Fruit fly (Drosophila melanogaster): Measurements from ENCODE around the gene CG7382.

The CG7382 gene

dm6 chr2L:5496468-5497093 is 23.1 kb downstream of the CG7382 start (continued):
- TF ChIP-seq Kr (GFP tag; optimal IDR thresholded peaks at IDR 0.05) (no peak), cad (GFP tag; optimal IDR thresholded peaks at IDR 0.05) (no peak), Hand (GFP tag; optimal IDR thresholded peaks at IDR 0.05) (no peak), run (tag; optimal IDR thresholded peaks at IDR 0.05) (no peak), CG17829 (tag; optimal IDR thresholded peaks at IDR 0.05) (peak; percentile 70), CG31365 (tag; optimal IDR thresholded peaks at IDR 0.05) (no peak), CG9609 (GFP tag; optimal IDR thresholded peaks at IDR 0.05) (no peak), repo (GFP tag; optimal IDR thresholded peaks at IDR 0.05) (peak; percentile 3), CG11560 (tag; IDR thresholded peaks at IDR 0.05) (no peak), vnd (GFP tag; IDR thresholded peaks at IDR 0.05; ENCODE audit: partially characterized antibody) (no peak), sd (tag; optimal IDR thresholded peaks at IDR 0.05) (peak; percentile 16), gce (GFP tag; IDR thresholded peaks at IDR 0.05) (no peak), CG14050 (GFP tag; IDR thresholded peaks at IDR 0.05) (no peak), odd (GFP tag; optimal IDR thresholded peaks at IDR 0.05) (peak; percentile 1), Optix (GFP tag; IDR thresholded peaks at IDR 0.05) (peak; percentile 45; the same call in 1 of the 3 replicates), CG6854 (GFP tag; optimal IDR thresholded peaks at IDR 0.05) (no peak), pum (GFP tag; optimal IDR thresholded peaks at IDR 0.05) (peak; percentile 29), row (GFP tag; IDR thresholded peaks at IDR 0.05) (peak; percentile 68), CG12104 (GFP tag; optimal IDR thresholded peaks at IDR 0.05) (peak; percentile 34), CG6791 (GFP tag; IDR thresholded peaks at IDR 0.05; ENCODE audit: partially characterized antibody) (no peak), CG13123 (GFP tag; optimal IDR thresholded peaks at IDR 0.05) (no peak), btn (GFP tag; optimal IDR thresholded peaks at IDR 0.05) (no peak), CG15073 (GFP tag; optimal IDR thresholded peaks at IDR 0.05) (no peak), Deaf1 (tag; optimal IDR thresholded peaks at IDR 0.05) (peak; percentile 26), CG4707 (GFP tag; optimal IDR thresholded peaks at IDR 0.05) (peak; percentile 57), emc (GFP tag; optimal IDR thresholded peaks at IDR 0.05) (no peak), CG1792 (GFP tag; optimal IDR thresholded peaks at IDR 0.05) (no peak), ind (GFP tag; optimal IDR thresholded peaks at IDR 0.05) (peak; percentile 43), bcd (GFP tag; optimal IDR thresholded peaks at IDR 0.05) (peak; percentile 35), bbx (GFP tag; IDR thresholded peaks at IDR 0.05; ENCODE audit: partially characterized antibody) (no peak), chinmo (GFP tag; IDR thresholded peaks at IDR 0.05; ENCODE audit: partially characterized antibody) (no peak), hkb (optimal IDR thresholded peaks at IDR 0.05) (no peak), hkb (GFP tag; IDR thresholded peaks at IDR 0.05) (peak; percentile 70), CG30431 (GFP tag; optimal IDR thresholded peaks at IDR 0.05) (peak; percentile 49), CG17361 (GFP tag; IDR thresholded peaks at IDR 0.05) (peak; percentile 61), Mes4 (GFP tag; optimal IDR thresholded peaks at IDR 0.05) (peak; percentile 35), Mad (GFP tag; optimal IDR thresholded peaks at IDR 0.05) (no peak), ato (GFP tag; IDR thresholded peaks at IDR 0.05; ENCODE audit: partially characterized antibody) (no peak), slou (GFP tag; optimal IDR thresholded peaks at IDR 0.05) (peak; percentile 16), Rfx (GFP tag; IDR thresholded peaks at IDR 0.05) (peak; percentile 77), ftz-f1 (GFP tag; optimal IDR thresholded peaks at IDR 0.05) (no peak), H15 (GFP tag; IDR thresholded peaks at IDR 0.05) (peak; percentile 37; the same call in 1 of the 3 replicates), CG14710 (tag; optimal IDR thresholded peaks at IDR 0.05) (peak; percentile 64), CG18599 (GFP tag; optimal IDR thresholded peaks at IDR 0.05) (peak; percentile 49), CG10462 (GFP tag; optimal IDR thresholded peaks at IDR 0.05) (peak; percentile 9), CG1024 (GFP tag; IDR thresholded peaks at IDR 0.05) (no peak), D19A (tag; optimal IDR thresholded peaks at IDR 0.05) (peak; percentile 57), ab (GFP tag; optimal IDR thresholded peaks at IDR 0.05) (no peak), CG18764 (GFP tag; optimal IDR thresholded peaks at IDR 0.05) (peak; percentile 4), CG7786 (GFP tag; optimal IDR thresholded peaks at IDR 0.05) (peak; percentile 37), sob (GFP tag; IDR thresholded peaks at IDR 0.05) (no peak; the same call in 1 of the 2 replicates)

All from whole organism, embryonic.